Fruit fly (Drosophila melanogaster): ENCODE results near the gene CG7924.

DNA sequence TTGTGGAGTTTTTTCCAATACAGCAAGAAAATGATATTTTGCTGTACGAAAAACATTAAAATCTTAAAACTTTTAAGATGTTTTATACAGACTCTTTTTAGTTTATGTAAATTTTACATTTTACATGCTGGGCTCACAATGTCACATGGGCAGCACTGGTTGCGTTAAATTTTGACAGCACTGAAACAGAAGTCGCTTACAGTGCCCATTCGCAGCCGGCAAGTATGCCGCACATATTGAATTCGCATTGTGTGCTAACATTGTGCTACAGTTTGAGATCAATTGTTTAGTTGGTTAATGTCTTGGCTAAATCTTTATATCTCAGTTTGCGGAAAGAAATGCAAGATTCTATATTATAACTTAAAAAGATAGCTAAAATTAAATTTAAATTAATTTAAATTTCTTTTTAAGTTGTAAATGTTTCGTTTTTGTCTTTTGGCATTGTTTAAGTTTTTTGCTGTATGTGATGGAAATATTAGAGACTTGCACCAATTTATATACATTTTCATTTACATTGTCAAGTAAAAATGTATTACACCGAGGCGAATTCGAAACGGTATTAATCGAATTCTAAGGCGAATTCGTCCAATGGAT lies 20.9 kb upstream of the CG7924 start:
- TF ChIP-seq Mio (GFP tag; optimal IDR thresholded peaks at IDR 0.05), result no peak
- no peak for TF ChIP-seq usp (GFP tag; optimal IDR thresholded peaks at IDR 0.05)
- TF ChIP-seq pan (optimal IDR thresholded peaks at IDR 0.05), result no peak
- no peak for TF ChIP-seq jim (GFP tag; optimal IDR thresholded peaks at IDR 0.05)
- no peak for TF ChIP-seq Hnf4 (GFP tag; optimal IDR thresholded peaks at IDR 0.05)
- no peak for TF ChIP-seq psq (GFP tag; optimal IDR thresholded peaks at IDR 0.05)
- no peak for TF ChIP-seq ey (GFP tag; optimal IDR thresholded peaks at IDR 0.05)

All from whole organism, wandering third instar larva.